Fruit fly (Drosophila melanogaster) whole organism, prepupa: ENCODE measurements around the gene Sbf.

Experiments
- CG8119 ChIP-seq: fragments of 200-800 bp; sonication (Bioruptor generic); IDR thresholded peaks from 3 replicates; pipeline ENCODE4 v1.3.6; 2022; ENCODE audit warnings: missing biosample characterization, missing genetic modification characterization
- Hr38 ChIP-seq: sonication (Bioruptor generic); optimal IDR thresholded peaks from 2 replicates; lab custom pipeline; 2016; ENCODE audit warnings: missing biosample characterization, missing genetic modification characterization
- Met ChIP-seq: fragments of 200-800 bp; sonication (Bioruptor generic); optimal IDR thresholded peaks from 3 replicates; lab custom pipeline; 2016; ENCODE audit warnings: missing biosample characterization, missing genetic modification characterization

dm6 chr3R:11750294-11750432 is 46.6 kb downstream of the Sbf start, which contains the start of gene CG43062:
- TF ChIP-seq Met (GFP tag; lab: Kevin White, UChicago) (no peak), Hr38 (no peak), CG8119 (GFP tag; lab: Robert Waterston, UW) (no peak)
